Worm (Caenorhabditis elegans): ENCODE results near the gene T04G9.7.

The T04G9.7 gene

ce11 chrX:806515-806914 lies 35.9 kb downstream of the T04G9.7 start (continued):
- peak; percentile 90 for TF ChIP-seq F10E7.11 (tag; optimal IDR thresholded peaks at IDR 0.05)
- no peak for TF ChIP-seq B0019.2 (GFP tag; conservative IDR thresholded peaks at IDR 0.05)
- TF ChIP-seq athp-1 (tag; optimal IDR thresholded peaks at IDR 0.05) = peak; percentile 43
- TF ChIP-seq egrh-3 (GFP tag; IDR thresholded peaks at IDR 0.05) = peak; percentile 55
- no peak for TF ChIP-seq ztf-25 (GFP tag; IDR thresholded peaks at IDR 0.05)
- no peak for TF ChIP-seq zim-3 (tag; optimal IDR thresholded peaks at IDR 0.05)
- TF ChIP-seq attf-6 (GFP tag; IDR thresholded peaks at IDR 0.05) = no peak
- peak; percentile 88 for TF ChIP-seq F57C9.4 (tag; optimal IDR thresholded peaks at IDR 0.05)
- peak; percentile 59 for TF ChIP-seq die-1 (tag; optimal IDR thresholded peaks at IDR 0.05)
- TF ChIP-seq B0035.1 (tag; optimal IDR thresholded peaks at IDR 0.05) = peak; percentile 93
- TF ChIP-seq nfya-2 (GFP tag; IDR thresholded peaks at IDR 0.05) = no peak
- TF ChIP-seq B0261.1 (tag; optimal IDR thresholded peaks at IDR 0.05) = peak; percentile 57
- peak; percentile 98 for TF ChIP-seq F23B12.7 (tag; optimal IDR thresholded peaks at IDR 0.05; ENCODE audit: insufficient read depth)
- TF ChIP-seq lag-1 (GFP tag; IDR thresholded peaks at IDR 0.05) = peak; percentile 92
- peak; percentile 77 for TF ChIP-seq snpc-1.3 (tag; optimal IDR thresholded peaks at IDR 0.05; ENCODE audit: insufficient read depth)
- peak; percentile 95 for TF ChIP-seq madf-10 (tag; optimal IDR thresholded peaks at IDR 0.05)
- TF ChIP-seq madf-6 (GFP tag; IDR thresholded peaks at IDR 0.05) = peak; percentile 39; the same call in 1 of the 2 replicates
- TF ChIP-seq repo-1 (tag; optimal IDR thresholded peaks at IDR 0.05) = peak; percentile 98
- 0 out of 2 replicates have a peak, but pooled peaks have one; percentile 72 for TF ChIP-seq ceh-58 (GFP tag; IDR thresholded peaks at IDR 0.05)
- peak in 2 of 3 experiments; percentile 68 to 97 for TF ChIP-seq lin-35 (GFP tag; optimal IDR thresholded peaks at IDR 0.05)
- peak; percentile 79 for TF ChIP-seq tbp1 (GFP tag; optimal IDR thresholded peaks at IDR 0.05)
- TF ChIP-seq mcd-1 (GFP tag; IDR thresholded peaks at IDR 0.05) = peak; percentile 92
- TF ChIP-seq pha-4 (tag; optimal IDR thresholded peaks at IDR 0.05) = peak; percentile 96
- TF ChIP-seq mxl-1 (tag; optimal IDR thresholded peaks at IDR 0.05) = no peak
- peak; percentile 51 for TF ChIP-seq ceh-79 (tag; optimal IDR thresholded peaks at IDR 0.05)
- peak; percentile 51; the same call in 1 of the 2 replicates for TF ChIP-seq hsf-1 (GFP tag; IDR thresholded peaks at IDR 0.05)
- TF ChIP-seq T07F8.4 (tag; optimal IDR thresholded peaks at IDR 0.05) = peak; percentile 90
- TF ChIP-seq hrde-1 (tag; optimal IDR thresholded peaks at IDR 0.05; ENCODE audit: borderline replicate concordance) = peak; percentile 22
- TF ChIP-seq hmg-1.2 (GFP tag; IDR thresholded peaks at IDR 0.05) = peak; percentile 91
- TF ChIP-seq unc-62 (GFP tag; optimal IDR thresholded peaks at IDR 0.05) = peak; percentile 76
- peak; percentile 97 for TF ChIP-seq pbrm-1 (GFP tag; IDR thresholded peaks at IDR 0.05)
- peak; percentile 74; the same call in 1 of the 2 replicates for TF ChIP-seq C17E4.6 (GFP tag; IDR thresholded peaks at IDR 0.05)
- no peak for TF ChIP-seq F49E8.2 (tag; optimal IDR thresholded peaks at IDR 0.05; ENCODE audit: insufficient read depth)
- TF ChIP-seq mes-4 (tag; optimal IDR thresholded peaks at IDR 0.05) = no peak
- peak; percentile 86 for TF ChIP-seq cebp-1 (GFP tag; IDR thresholded peaks at IDR 0.05)
- peak; percentile 97 for TF ChIP-seq cebp-1 (tag; optimal IDR thresholded peaks at IDR 0.05)
- no peak for TF ChIP-seq snpc-1.1 (tag; optimal IDR thresholded peaks at IDR 0.05; ENCODE audit: insufficient read depth)
- TF ChIP-seq lin-54 (GFP tag; optimal IDR thresholded peaks at IDR 0.05) = peak; percentile 92
- TF ChIP-seq K11D2.4 (GFP tag; IDR thresholded peaks at IDR 0.05) = peak; percentile 98
- peak; percentile 81 for TF ChIP-seq akir-1 (GFP tag; optimal IDR thresholded peaks at IDR 0.05)
- TF ChIP-seq rpc-1 (optimal IDR thresholded peaks at IDR 0.05) = peak; percentile 4
- no peak for TF ChIP-seq rpc-1 (tag; optimal IDR thresholded peaks at IDR 0.05)
- peak; percentile 97 for TF ChIP-seq nhr-80 (tag; optimal IDR thresholded peaks at IDR 0.05)
- peak; percentile 99 for TF ChIP-seq B0336.3 (GFP tag; IDR thresholded peaks at IDR 0.05)
- TF ChIP-seq aptf-2 (GFP tag; conservative IDR thresholded peaks at IDR 0.05) = 0 out of 2 replicates have a peak, but pooled peaks have one; percentile 23
- peak; percentile 99 for TF ChIP-seq ztf-26 (tag; optimal IDR thresholded peaks at IDR 0.05)
- TF ChIP-seq F22D6.2 (tag; optimal IDR thresholded peaks at IDR 0.05) = peak; percentile 93
- TF ChIP-seq Y95B8A.8 (GFP tag; IDR thresholded peaks at IDR 0.05) = peak; percentile 74; the same call in 1 of the 2 replicates
- TF ChIP-seq lir-1 (GFP tag; conservative IDR thresholded peaks at IDR 0.05) = peak; percentile 89
